Worm (Caenorhabditis elegans) whole organism, midembryonic: Measurements from ENCODE around the gene mys-1.

Experiments
- T22C8.4 ChIP-seq: fragments of 200-800 bp; sonication (Bioruptor generic); IDR thresholded peaks from 2 replicates; pipeline ENCODE4 v1.3.6; 2022; ENCODE audit warnings: missing genetic modification characterization, missing compliant biosample characterization
- cog-1 ChIP-seq: sonication (generic microtip); optimal IDR thresholded peaks from 2 replicates; lab custom pipeline; 2016; ENCODE audit warnings: missing genetic modification characterization, missing compliant biosample characterization
- flt-1 ChIP-seq: fragments of 200-800 bp; sonication (Bioruptor generic); IDR thresholded peaks from 2 replicates; pipeline ENCODE4 v1.3.6; 2022; ENCODE audit warnings: missing genetic modification characterization, missing compliant biosample characterization
- klf-2 ChIP-seq: fragments of 200-800 bp; sonication (Bioruptor generic); conservative IDR thresholded peaks from 2 replicates; pipeline ENCODE4 v1.3.6; 2022; ENCODE audit warnings: missing genetic modification reagents, missing genetic modification characterization, missing compliant biosample characterization
- med-1 ChIP-seq: sonication (generic microtip); optimal IDR thresholded peaks from 2 replicates; lab custom pipeline; 2017; ENCODE audit warnings: missing genetic modification characterization, mild to moderate bottlenecking, missing compliant biosample characterization, antibody characterized with exemption, missing genetic modification reagents; ENCODE audit not compliant: insufficient read depth
- ref-1 ChIP-seq: fragments of 200-800 bp; sonication (Bioruptor generic); conservative IDR thresholded peaks from 2 replicates; pipeline ENCODE4 v1.3.6; 2022; ENCODE audit warnings: missing genetic modification reagents, missing genetic modification characterization, missing compliant biosample characterization
- tab-1 ChIP-seq: fragments of 200-800 bp; sonication (Bioruptor generic); IDR thresholded peaks from 2 replicates; pipeline ENCODE4 v1.3.6; 2022; ENCODE audit warnings: missing genetic modification characterization, missing compliant biosample characterization
- ztf-23 ChIP-seq: fragments of 200-800 bp; sonication (Bioruptor generic); IDR thresholded peaks from 2 replicates; pipeline ENCODE4 v1.3.6; 2022; ENCODE audit warnings: missing genetic modification reagents, missing genetic modification characterization, missing compliant biosample characterization
- ztf-29 ChIP-seq: fragments of 200-800 bp; sonication (Bioruptor generic); IDR thresholded peaks from 2 replicates; pipeline ENCODE4 v1.3.6; 2022; ENCODE audit warnings: missing genetic modification reagents, missing genetic modification characterization, missing compliant biosample characterization

Gene mys-1

DNA sequence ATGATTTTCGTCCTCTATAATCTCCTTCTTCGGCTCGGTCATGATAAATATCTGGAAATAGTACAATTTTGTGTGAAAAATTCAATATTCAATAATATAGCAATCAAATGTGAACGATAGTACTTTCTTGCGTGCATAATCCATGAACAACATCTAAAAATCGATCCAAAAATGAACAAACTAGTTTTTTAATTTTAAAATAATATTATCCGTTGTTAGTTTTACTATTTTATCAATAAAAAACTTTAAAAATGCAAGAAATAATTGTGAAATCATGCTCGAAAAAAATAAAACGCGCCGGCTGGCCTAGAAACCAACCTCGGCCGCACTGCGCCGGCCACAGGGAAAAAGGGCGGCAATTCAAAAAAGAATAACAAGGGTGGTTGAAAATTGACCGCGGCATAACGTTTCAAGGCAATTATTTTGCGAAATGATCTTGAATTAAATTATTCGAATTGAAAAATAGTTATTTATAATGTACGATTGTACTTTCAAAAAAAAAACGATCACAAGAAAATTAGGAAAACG, at the start of gene mys-1:
mys-1 (minus strand) TSS at position 51 of the 528 bp plus-strand sequence.
- TF ChIP-seq flt-1 (GFP tag; lab: Robert Waterston, UW): no peak
- TF ChIP-seq ztf-23 (GFP tag; lab: Robert Waterston, UW): peak; percentile 70

DNA sequence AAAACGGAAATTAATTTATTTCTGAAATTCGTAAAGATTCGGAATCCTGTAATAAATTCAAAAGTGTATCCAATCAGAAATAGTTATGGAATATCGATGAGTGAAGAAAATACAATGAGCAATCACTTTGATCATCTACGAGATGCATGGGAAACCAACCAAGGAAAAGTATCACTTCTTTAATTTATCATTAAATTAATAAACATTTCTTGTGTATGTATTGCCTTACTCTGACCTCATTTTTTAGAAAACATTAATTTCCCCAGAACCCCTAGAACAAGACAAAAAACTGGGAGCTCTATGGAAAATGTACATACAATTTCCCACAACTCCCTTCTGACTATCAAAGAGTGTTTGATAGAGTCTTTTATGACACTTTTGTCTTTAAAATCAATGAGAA, 49.5 kb upstream of the mys-1 start, which contains the start of gene F10D2.16:
F10D2.16 (plus strand) TSS at position 301 of the 400 bp plus-strand sequence.
- TF ChIP-seq med-1 (no peak), ztf-23 (GFP tag; lab: Robert Waterston, UW) (no peak), ztf-29 (no peak), flt-1 (GFP tag; lab: Robert Waterston, UW) (no peak), cog-1 (no peak), tab-1 (GFP tag; lab: Robert Waterston, UW) (no peak), ref-1 (no peak), klf-2 (GFP tag; lab: Robert Waterston, UW) (no peak), T22C8.4 (GFP tag; lab: Robert Waterston, UW) (no peak)

DNA sequence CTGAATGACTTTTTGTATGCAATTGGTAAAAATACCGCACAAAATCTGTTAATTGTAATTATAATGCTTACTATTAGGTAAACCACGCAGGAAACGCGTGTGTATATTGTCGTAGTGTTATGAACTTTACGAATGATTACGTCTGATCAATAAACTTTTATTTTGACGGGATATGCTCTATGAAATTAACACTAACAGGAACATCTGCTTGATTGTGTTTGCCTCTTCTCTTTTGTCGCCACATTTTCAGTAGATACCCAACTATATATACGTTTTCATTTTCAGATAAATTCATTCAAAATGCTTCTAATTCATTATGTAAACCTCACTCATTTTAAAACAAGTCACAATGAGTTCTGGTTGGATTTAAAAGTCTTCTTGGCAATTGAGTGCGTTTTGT, 47.8 kb upstream of the mys-1 start, which contains the start of gene sre-10:
sre-10 (plus strand) TSS at position 301 of the 400 bp plus-strand sequence.
- TF ChIP-seq ref-1 (no peak), cog-1 (no peak), med-1 (no peak), T22C8.4 (GFP tag; lab: Robert Waterston, UW) (no peak), flt-1 (GFP tag; lab: Robert Waterston, UW) (no peak), ztf-29 (no peak), tab-1 (GFP tag; lab: Robert Waterston, UW) (no peak), klf-2 (GFP tag; lab: Robert Waterston, UW) (no peak), ztf-23 (GFP tag; lab: Robert Waterston, UW) (no peak)

DNA sequence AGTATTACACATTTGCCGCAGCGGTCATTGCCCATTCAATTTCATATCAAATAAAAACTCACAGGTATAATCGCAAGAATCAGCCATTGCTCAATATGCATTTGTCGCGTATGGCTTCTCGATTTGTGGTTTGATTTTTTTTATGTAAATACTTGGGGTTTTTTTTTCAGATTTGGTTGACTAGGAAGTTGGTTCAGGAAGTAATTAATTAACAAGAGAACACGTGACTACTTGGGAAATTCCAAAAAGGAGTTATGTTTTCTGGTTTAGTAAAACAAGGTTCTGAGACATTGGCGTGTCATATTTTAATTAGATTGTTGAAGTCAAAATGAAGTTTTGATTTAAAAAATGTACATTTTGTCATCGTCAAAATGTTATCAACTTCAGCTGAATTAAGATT, 46.5 kb upstream of the mys-1 start, which contains the start of gene srx-36:
srx-36 (minus strand) TSS at position 101 of the 400 bp plus-strand sequence.
- TF ChIP-seq flt-1 (GFP tag; lab: Robert Waterston, UW) (no peak), ref-1 (no peak), med-1 (no peak), ztf-23 (GFP tag; lab: Robert Waterston, UW) (no peak), T22C8.4 (GFP tag; lab: Robert Waterston, UW) (no peak), ztf-29 (no peak), klf-2 (GFP tag; lab: Robert Waterston, UW) (no peak), tab-1 (GFP tag; lab: Robert Waterston, UW) (no peak), cog-1 (no peak)

DNA sequence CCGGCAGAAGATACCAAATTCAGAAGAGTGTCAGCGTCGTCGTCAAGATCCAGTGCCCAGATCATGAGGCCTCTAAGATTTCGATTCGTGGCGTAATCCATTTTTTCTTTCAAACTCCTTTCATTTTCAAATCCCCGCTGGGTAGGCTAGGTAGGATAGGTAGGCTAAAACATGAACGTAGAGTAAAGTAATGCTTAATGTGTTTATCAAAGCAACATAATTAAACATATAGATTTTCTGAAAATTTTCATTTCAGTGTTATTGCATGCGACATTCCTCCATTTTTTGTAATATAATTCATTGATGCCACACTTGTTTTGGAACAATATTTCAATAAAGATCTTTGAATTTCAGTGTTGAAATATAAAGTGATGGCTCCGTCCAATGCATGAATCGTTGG, 45.0 kb upstream of the mys-1 start, which contains the start of gene T01C4.8:
T01C4.8 (minus strand) TSS at position 101 of the 400 bp plus-strand sequence.
- TF ChIP-seq ztf-23 (GFP tag; lab: Robert Waterston, UW): no peak

DNA sequence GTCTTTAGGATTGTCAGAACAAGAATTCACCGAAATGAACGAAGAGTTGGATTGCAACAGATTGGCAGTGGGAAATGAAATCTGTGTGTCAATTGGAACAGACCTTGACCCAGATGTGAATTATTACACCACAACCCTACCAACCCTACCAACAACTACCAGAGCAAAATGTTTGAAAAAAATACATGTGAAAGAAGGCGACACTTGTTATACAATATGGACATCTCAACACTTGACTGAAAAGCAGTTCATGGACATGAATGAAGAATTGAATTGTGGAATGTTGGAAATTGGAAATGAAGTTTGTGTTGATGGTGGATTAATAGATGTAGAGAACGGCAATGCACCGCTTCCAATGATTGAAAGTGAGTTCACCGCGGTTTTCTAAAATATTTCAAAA, 39.5 kb upstream of the mys-1 start:
- TF ChIP-seq ztf-29: no peak

DNA sequence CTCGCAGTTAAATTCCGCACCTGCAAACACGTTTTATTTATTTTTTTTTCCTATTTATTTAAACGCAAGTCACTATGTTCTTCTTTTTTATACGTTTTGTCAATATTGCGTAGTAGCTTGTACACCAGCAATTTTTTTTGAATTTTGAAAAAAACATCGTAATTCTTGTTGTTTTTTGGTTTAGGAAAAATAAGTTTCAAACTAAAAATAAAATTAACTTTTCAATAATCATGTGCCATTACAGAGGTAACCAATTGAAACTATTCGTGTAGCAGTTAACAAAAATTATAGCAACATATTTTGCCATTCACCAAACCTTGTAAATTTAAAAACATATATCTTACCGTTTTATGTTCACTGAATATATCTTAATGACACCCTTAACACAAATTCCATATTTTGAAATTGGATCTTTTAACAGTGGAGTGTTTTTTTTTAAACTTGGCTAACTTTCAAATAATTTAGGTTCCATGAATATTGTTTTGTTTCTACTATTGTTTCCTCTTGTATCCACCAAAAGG, 38.8 kb upstream of the mys-1 start, which contains the start of gene lmd-5:
lmd-5 (plus strand) TSS at position 471 of the 521 bp plus-strand sequence.
- TF ChIP-seq ref-1: no peak
- no peak for TF ChIP-seq ztf-23 (GFP tag; lab: Robert Waterston, UW)
- no peak for TF ChIP-seq flt-1 (GFP tag; lab: Robert Waterston, UW)
- TF ChIP-seq ztf-29: no peak
- TF ChIP-seq med-1: no peak
- TF ChIP-seq tab-1 (GFP tag; lab: Robert Waterston, UW): no peak

DNA sequence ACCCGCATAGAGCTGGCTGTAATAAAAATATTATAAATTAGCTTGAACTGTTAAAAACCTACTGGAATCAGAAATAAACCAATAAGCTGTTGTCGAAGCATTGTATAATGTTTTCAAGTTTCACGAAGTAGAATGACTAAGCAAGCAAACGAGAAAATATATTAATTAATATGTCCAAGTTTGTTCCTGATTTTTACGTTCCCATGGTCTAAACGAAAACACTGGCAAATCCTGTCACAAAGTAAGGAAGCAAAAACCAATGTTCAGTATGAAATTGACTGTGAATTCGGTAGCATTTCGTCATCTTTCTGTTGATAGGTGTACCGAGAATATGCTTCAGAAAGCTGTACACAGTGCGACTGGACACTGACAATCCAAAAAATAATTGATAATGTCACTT, 35.7 kb upstream of the mys-1 start, which contains the start of gene srx-34:
srx-34 (minus strand) TSS at position 101 of the 400 bp plus-strand sequence.
- TF ChIP-seq tab-1 (GFP tag; lab: Robert Waterston, UW) (no peak), cog-1 (no peak), ztf-29 (no peak), T22C8.4 (GFP tag; lab: Robert Waterston, UW) (no peak), med-1 (no peak), ztf-23 (GFP tag; lab: Robert Waterston, UW) (no peak), ref-1 (no peak)

DNA sequence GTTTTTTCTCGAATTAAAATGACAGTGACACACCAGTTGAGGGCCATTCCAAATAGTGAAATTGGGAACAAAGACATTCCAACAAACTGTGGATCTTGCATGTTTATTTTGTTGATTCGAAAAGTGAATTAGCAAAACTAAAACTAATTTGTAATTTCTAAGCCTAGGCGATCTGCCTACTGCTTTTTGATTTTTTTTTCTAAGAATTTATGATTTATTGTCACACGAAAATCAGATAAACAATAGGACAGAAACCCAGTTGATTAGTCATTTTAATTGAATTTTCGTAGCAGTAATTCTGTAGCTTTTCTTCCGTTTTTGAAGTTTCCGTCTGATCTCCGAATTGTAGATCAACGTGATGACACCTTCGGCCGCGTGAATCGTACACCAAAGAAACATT, 34.3 kb upstream of the mys-1 start, which contains the start of gene srx-33:
srx-33 (minus strand) TSS at position 101 of the 400 bp plus-strand sequence.
- TF ChIP-seq ref-1 (no peak), cog-1 (no peak), flt-1 (GFP tag; lab: Robert Waterston, UW) (no peak), tab-1 (GFP tag; lab: Robert Waterston, UW) (no peak), med-1 (no peak), ztf-23 (GFP tag; lab: Robert Waterston, UW) (no peak), klf-2 (GFP tag; lab: Robert Waterston, UW) (no peak)

DNA sequence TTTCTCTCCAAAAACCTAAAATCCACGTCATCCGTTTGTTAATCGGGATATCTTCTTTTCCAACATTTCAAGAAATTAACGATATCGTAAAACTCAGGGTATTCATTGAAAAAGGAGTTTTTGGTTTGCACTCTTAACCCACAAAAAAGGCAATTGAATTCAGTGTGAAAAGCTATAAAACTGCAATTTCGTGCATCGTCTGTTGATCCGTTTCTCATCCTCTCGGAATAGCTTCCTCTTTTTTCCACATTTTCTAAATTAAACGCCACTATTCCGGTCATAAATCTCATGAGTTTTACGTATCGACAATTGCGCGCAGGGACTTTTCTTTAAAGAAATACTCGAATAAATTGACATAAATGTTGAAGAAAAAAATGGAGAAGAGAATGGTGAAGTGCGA, 27.8 kb upstream of the mys-1 start:
- TF ChIP-seq ref-1 (no peak), klf-2 (GFP tag; lab: Robert Waterston, UW) (no peak), med-1 (no peak), ztf-29 (no peak), ztf-23 (GFP tag; lab: Robert Waterston, UW) (no peak), T22C8.4 (GFP tag; lab: Robert Waterston, UW) (no peak), tab-1 (GFP tag; lab: Robert Waterston, UW) (no peak), cog-1 (no peak), flt-1 (GFP tag; lab: Robert Waterston, UW) (no peak)

DNA sequence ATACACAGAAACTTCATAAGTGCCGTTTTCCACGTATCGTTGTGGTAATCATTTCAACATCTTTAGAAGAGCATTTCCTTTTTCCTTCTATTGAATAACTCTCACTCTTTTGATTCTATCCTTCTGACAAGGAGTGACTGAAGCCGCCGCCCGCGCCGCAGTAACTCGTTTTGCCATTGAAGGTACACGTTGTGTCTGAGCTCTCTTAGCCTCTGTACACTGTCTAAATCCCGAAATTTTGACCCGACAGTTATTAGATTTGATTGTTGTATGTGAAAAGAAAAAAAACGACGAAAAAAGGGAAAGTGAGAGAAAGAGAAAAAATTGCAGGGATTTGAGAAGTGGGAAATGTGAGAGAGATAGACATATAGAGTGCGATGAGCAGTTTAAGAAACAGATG, 26.8 kb upstream of the mys-1 start:
- no peak for TF ChIP-seq ztf-23 (GFP tag; lab: Robert Waterston, UW)
- no peak for TF ChIP-seq ztf-29
- TF ChIP-seq flt-1 (GFP tag; lab: Robert Waterston, UW): no peak
- TF ChIP-seq med-1: no peak
- TF ChIP-seq tab-1 (GFP tag; lab: Robert Waterston, UW): no peak
- no peak for TF ChIP-seq klf-2 (GFP tag; lab: Robert Waterston, UW)
- no peak for TF ChIP-seq ref-1
